Worm (Caenorhabditis elegans) whole organism, L3 larva: ENCODE data around the gene mcu-1.

Source experiments
- R02D3.7 ChIP-seq: fragments of 150-350 bp; optimal IDR thresholded peaks from 2 replicates; lab custom pipeline; 2014; ENCODE audit warnings: missing biosample characterization, missing genetic modification characterization
- ZK546.5 ChIP-seq: sonication (generic microtip); optimal IDR thresholded peaks from 2 replicates; lab custom pipeline; 2017; ENCODE audit warnings: missing biosample characterization, missing genetic modification characterization
- aly-2 ChIP-seq: fragments of 150-350 bp; optimal IDR thresholded peaks from 2 replicates; lab custom pipeline; 2014; ENCODE audit warnings: missing biosample characterization, missing genetic modification characterization
- ama-1 ChIP-seq: fragments of 150-350 bp; optimal IDR thresholded peaks from 2 replicates; lab custom pipeline; 2018
- ceh-16 ChIP-seq: sonication (generic microtip); optimal IDR thresholded peaks from 2 replicates; lab custom pipeline; 2017; ENCODE audit warnings: missing biosample characterization, missing genetic modification characterization
- ceh-28 ChIP-seq: fragments of 150-350 bp; optimal IDR thresholded peaks from 2 replicates; lab custom pipeline; 2014; ENCODE audit warnings: missing biosample characterization, missing genetic modification reagents, missing genetic modification characterization
- ceh-82 ChIP-seq: fragments of 150-350 bp; optimal IDR thresholded peaks from 2 replicates; lab custom pipeline; 2014; ENCODE audit warnings: missing biosample characterization, missing genetic modification characterization
- ceh-9 ChIP-seq: sonication (generic microtip); optimal IDR thresholded peaks from 2 replicates; lab custom pipeline; 2018; ENCODE audit warnings: missing biosample characterization, missing genetic modification characterization
- daf-12 ChIP-seq: fragments of 150-350 bp; optimal IDR thresholded peaks from 2 replicates; lab custom pipeline; 2014; ENCODE audit warnings: missing biosample characterization, missing genetic modification reagents, missing genetic modification characterization
- egl-27 ChIP-seq: sonication (generic microtip); optimal IDR thresholded peaks from 4 replicates; lab custom pipeline; 2017; ENCODE audit warnings: missing biosample characterization, missing genetic modification reagents, missing genetic modification characterization
- egl-5 ChIP-seq: fragments of 150-350 bp; optimal IDR thresholded peaks from 2 replicates; lab custom pipeline; 2017; ENCODE audit warnings: missing biosample characterization, missing genetic modification reagents, missing genetic modification characterization, inconsistent platforms
- elt-1 ChIP-seq: fragments of 150-350 bp; optimal IDR thresholded peaks from 2 replicates; lab custom pipeline; 2014; ENCODE audit warnings: missing biosample characterization, missing genetic modification characterization
- elt-2 ChIP-seq: sonication (generic microtip); optimal IDR thresholded peaks from 2 replicates; lab custom pipeline; 2016; ENCODE audit warnings: missing genetic modification reagents, mild to moderate bottlenecking, missing genetic modification characterization, missing compliant biosample characterization
- elt-3 ChIP-seq, 3 experiments: fragments of 150-350 bp in 1 of 3; sonication (generic microtip) in 2 of 3; optimal IDR thresholded peaks; 2 replicates in 2 of 3; 4 replicates in 1 of 3; lab custom pipeline; 2014 to 2017; ENCODE audit warnings: missing biosample characterization in 3 of 3, missing genetic modification characterization in 3 of 3
- eor-1 ChIP-seq, 2 experiments: fragments of 150-350 bp; optimal IDR thresholded peaks; 2 replicates each; lab custom pipeline; 2014 to 2018; ENCODE audit warnings: missing biosample characterization in 2 of 2, missing genetic modification characterization in 2 of 2
- fkh-10 ChIP-seq: sonication (generic microtip); optimal IDR thresholded peaks from 2 replicates; lab custom pipeline; 2017; ENCODE audit warnings: missing biosample characterization, missing genetic modification reagents, missing genetic modification characterization
- fkh-2 ChIP-seq: fragments of 150-350 bp; optimal IDR thresholded peaks from 2 replicates; lab custom pipeline; 2014; ENCODE audit warnings: missing biosample characterization, missing genetic modification reagents, missing genetic modification characterization
- fos-1 ChIP-seq: fragments of 150-350 bp; optimal IDR thresholded peaks from 2 replicates; lab custom pipeline; 2014; ENCODE audit warnings: missing biosample characterization, missing genetic modification characterization
- hmg-11 ChIP-seq: sonication (generic microtip); optimal IDR thresholded peaks from 2 replicates; lab custom pipeline; 2016; ENCODE audit warnings: missing genetic modification characterization, missing compliant biosample characterization
- jun-1 ChIP-seq: fragments of 150-350 bp; optimal IDR thresholded peaks from 2 replicates; lab custom pipeline; 2014; ENCODE audit warnings: missing biosample characterization, missing genetic modification reagents, missing genetic modification characterization
- lin-15B ChIP-seq: fragments of 150-350 bp; optimal IDR thresholded peaks from 2 replicates; lab custom pipeline; 2014; ENCODE audit warnings: missing biosample characterization, missing genetic modification characterization
- lin-39 ChIP-seq: fragments of 150-350 bp; optimal IDR thresholded peaks from 2 replicates; lab custom pipeline; 2018; ENCODE audit warnings: missing biosample characterization, missing genetic modification reagents, missing genetic modification characterization
- lsy-12 ChIP-seq: sonication (generic microtip); optimal IDR thresholded peaks from 2 replicates; lab custom pipeline; 2016; ENCODE audit warnings: mild to moderate bottlenecking, missing genetic modification characterization, missing compliant biosample characterization
- mdl-1 ChIP-seq: fragments of 150-350 bp; optimal IDR thresholded peaks from 2 replicates; lab custom pipeline; 2014; ENCODE audit warnings: missing biosample characterization, missing genetic modification characterization
- mml-1 ChIP-seq: fragments of 150-350 bp; sonication (generic microtip); optimal IDR thresholded peaks from 3 replicates; lab custom pipeline; 2014; ENCODE audit warnings: missing biosample characterization, missing genetic modification characterization
- nfya-1 ChIP-seq: sonication (generic microtip); optimal IDR thresholded peaks from 2 replicates; lab custom pipeline; 2017; ENCODE audit warnings: missing genetic modification characterization, mild to moderate bottlenecking, missing compliant biosample characterization, antibody characterized with exemption, moderate library complexity; ENCODE audit not compliant: insufficient read depth
- nhr-11 ChIP-seq: fragments of 150-350 bp; optimal IDR thresholded peaks from 2 replicates; lab custom pipeline; 2014; ENCODE audit warnings: missing biosample characterization, missing genetic modification characterization
- nhr-12 ChIP-seq: fragments of 150-350 bp; optimal IDR thresholded peaks from 2 replicates; lab custom pipeline; 2014; ENCODE audit warnings: missing biosample characterization, missing genetic modification characterization
- nhr-23 ChIP-seq: fragments of 150-350 bp; optimal IDR thresholded peaks from 2 replicates; lab custom pipeline; 2014; ENCODE audit warnings: missing biosample characterization, missing genetic modification reagents, missing genetic modification characterization
- nhr-237 ChIP-seq: fragments of 150-350 bp; optimal IDR thresholded peaks from 2 replicates; lab custom pipeline; 2014; ENCODE audit warnings: missing biosample characterization, missing genetic modification characterization
- nhr-25 ChIP-seq: sonication (generic microtip); optimal IDR thresholded peaks from 2 replicates; lab custom pipeline; 2017; ENCODE audit warnings: missing biosample characterization, missing genetic modification characterization
- nhr-28 ChIP-seq: fragments of 150-350 bp; optimal IDR thresholded peaks from 2 replicates; lab custom pipeline; 2014; ENCODE audit warnings: missing biosample characterization, missing genetic modification characterization
- nhr-43 ChIP-seq: sonication (generic microtip); optimal IDR thresholded peaks from 2 replicates; lab custom pipeline; 2016; ENCODE audit warnings: mild to moderate bottlenecking, missing genetic modification characterization, missing compliant biosample characterization; ENCODE audit not compliant: poor library complexity, severe bottlenecking
- nhr-67 ChIP-seq: fragments of 150-350 bp; optimal IDR thresholded peaks from 2 replicates; lab custom pipeline; 2014; ENCODE audit warnings: missing biosample characterization, missing genetic modification characterization
- nhr-76 ChIP-seq: fragments of 150-350 bp; sonication (generic microtip); optimal IDR thresholded peaks from 5 replicates; lab custom pipeline; 2014; ENCODE audit warnings: missing biosample characterization, missing genetic modification characterization
- nhr-77 ChIP-seq: fragments of 150-350 bp; optimal IDR thresholded peaks from 2 replicates; lab custom pipeline; 2014; ENCODE audit warnings: missing biosample characterization, missing genetic modification characterization
- pha-4 ChIP-seq: fragments of 150-350 bp; optimal IDR thresholded peaks from 2 replicates; lab custom pipeline; 2014; ENCODE audit warnings: missing biosample characterization, missing genetic modification reagents, missing genetic modification characterization
- pqm-1 ChIP-seq: fragments of 150-350 bp; optimal IDR thresholded peaks from 2 replicates; lab custom pipeline; 2017; ENCODE audit warnings: missing biosample characterization, missing genetic modification characterization, inconsistent platforms
- sea-2 ChIP-seq: fragments of 150-350 bp; sonication (generic microtip); optimal IDR thresholded peaks from 4 replicates; lab custom pipeline; 2014; ENCODE audit warnings: missing biosample characterization, missing genetic modification reagents, missing genetic modification characterization
- skn-1 ChIP-seq: fragments of 150-350 bp; optimal IDR thresholded peaks from 2 replicates; lab custom pipeline; 2014; ENCODE audit warnings: missing biosample characterization, missing genetic modification characterization
- snpc-4 ChIP-seq: fragments of 150-350 bp; optimal IDR thresholded peaks from 2 replicates; lab custom pipeline; 2014; ENCODE audit warnings: missing biosample characterization, missing genetic modification characterization
- tbx-2 ChIP-seq: sonication (generic microtip); optimal IDR thresholded peaks from 2 replicates; lab custom pipeline; 2016; ENCODE audit warnings: mild to moderate bottlenecking, missing genetic modification characterization, missing compliant biosample characterization
- unc-39 ChIP-seq: sonication (generic microtip); optimal IDR thresholded peaks from 4 replicates; lab custom pipeline; 2017; ENCODE audit warnings: missing biosample characterization, missing genetic modification characterization
- unc-62 ChIP-seq: fragments of 150-350 bp; sonication (generic microtip); optimal IDR thresholded peaks from 4 replicates; lab custom pipeline; 2014; ENCODE audit warnings: missing biosample characterization, missing genetic modification reagents, missing genetic modification characterization
- zag-1 ChIP-seq: fragments of 150-350 bp; optimal IDR thresholded peaks from 2 replicates; lab custom pipeline; 2014; ENCODE audit warnings: missing biosample characterization, missing genetic modification characterization
- ztf-11 ChIP-seq: fragments of 150-350 bp; optimal IDR thresholded peaks from 2 replicates; lab custom pipeline; 2014; ENCODE audit warnings: missing biosample characterization, missing genetic modification characterization
- ztf-4 ChIP-seq: fragments of 150-350 bp; optimal IDR thresholded peaks from 2 replicates; lab custom pipeline; 2014; ENCODE audit warnings: missing biosample characterization, missing genetic modification characterization

Gene mcu-1

DNA sequence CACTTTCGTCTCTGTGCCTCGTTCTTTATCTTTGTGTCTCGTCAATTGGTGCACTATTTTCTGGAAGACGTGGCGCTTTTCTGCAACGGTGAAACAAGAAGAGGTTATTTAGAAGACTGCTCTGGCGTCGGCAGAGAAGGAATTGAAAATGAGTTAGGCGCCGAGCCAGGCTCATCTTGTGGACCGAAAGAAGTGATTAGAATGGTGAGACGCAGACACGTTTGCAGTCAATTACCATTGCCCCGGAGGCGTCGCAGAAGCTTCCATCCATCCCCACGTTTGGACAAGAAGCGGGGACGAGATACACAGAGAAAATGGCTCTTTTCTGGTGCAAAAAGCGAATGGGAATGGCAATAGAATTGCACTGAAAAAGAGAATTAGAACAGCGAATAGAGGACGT lies 20.9 kb upstream of the mcu-1 start:
- TF ChIP-seq hmg-11, result peak; percentile 33
- TF ChIP-seq unc-39 (tag; lab: Kevin White, UChicago), result no peak
- TF ChIP-seq nhr-28 (tag; lab: Kevin White, UChicago), result no peak
- no peak for TF ChIP-seq R02D3.7 (tag; lab: Kevin White, UChicago)
- TF ChIP-seq unc-62 (GFP tag; lab: Kevin White, UChicago), result no peak
- TF ChIP-seq snpc-4 (tag; lab: Kevin White, UChicago), result no peak
- TF ChIP-seq nhr-76 (tag; lab: Kevin White, UChicago), result no peak
- no peak for TF ChIP-seq nhr-67 (tag; lab: Kevin White, UChicago)
- no peak for TF ChIP-seq aly-2 (tag; lab: Kevin White, UChicago)
- TF ChIP-seq ceh-16 (tag; lab: Kevin White, UChicago), result no peak
- no peak for TF ChIP-seq nhr-43 (tag; lab: Kevin White, UChicago)
- peak; percentile 61 for TF ChIP-seq nfya-1 (tag; lab: Kevin White, UChicago)
- no peak for TF ChIP-seq tbx-2
- no peak for TF ChIP-seq ztf-11 (tag; lab: Kevin White, UChicago)
- no peak for TF ChIP-seq fkh-2 (tag; lab: Kevin White, UChicago)
- TF ChIP-seq lsy-12 (tag; lab: Kevin White, UChicago), result no peak
- no peak for TF ChIP-seq nhr-12 (tag; lab: Kevin White, UChicago)
- no peak for TF ChIP-seq ama-1
- TF ChIP-seq lin-39 (tag; lab: Kevin White, UChicago), result peak; percentile 85
- no peak for TF ChIP-seq ceh-28 (tag; lab: Kevin White, UChicago)
- no peak for TF ChIP-seq ztf-4 (tag; lab: Kevin White, UChicago)
- no peak for TF ChIP-seq mdl-1 (tag; lab: Kevin White, UChicago)

DNA sequence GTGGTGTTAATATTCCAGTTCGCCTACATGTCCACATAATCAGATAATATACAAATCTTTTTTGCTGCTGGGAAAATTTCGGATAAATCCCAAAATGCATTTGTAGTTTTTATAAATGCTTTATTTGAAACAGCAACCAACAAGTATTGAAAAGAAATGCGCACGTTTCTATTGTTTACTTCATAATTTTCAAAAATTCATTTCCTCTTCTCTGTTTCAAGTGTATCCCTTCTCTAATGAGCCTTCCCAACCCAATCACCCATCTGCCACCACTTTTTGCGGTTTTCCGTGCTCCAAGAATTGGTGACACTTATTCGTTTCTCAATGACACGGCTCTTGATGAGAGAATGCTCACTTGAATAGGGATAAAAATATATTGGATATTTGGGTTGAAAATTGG lies 15.7 kb upstream of the mcu-1 start:
- TF ChIP-seq snpc-4 (tag; lab: Kevin White, UChicago), result no peak
- TF ChIP-seq ceh-9 (tag; lab: Kevin White, UChicago), result no peak

DNA sequence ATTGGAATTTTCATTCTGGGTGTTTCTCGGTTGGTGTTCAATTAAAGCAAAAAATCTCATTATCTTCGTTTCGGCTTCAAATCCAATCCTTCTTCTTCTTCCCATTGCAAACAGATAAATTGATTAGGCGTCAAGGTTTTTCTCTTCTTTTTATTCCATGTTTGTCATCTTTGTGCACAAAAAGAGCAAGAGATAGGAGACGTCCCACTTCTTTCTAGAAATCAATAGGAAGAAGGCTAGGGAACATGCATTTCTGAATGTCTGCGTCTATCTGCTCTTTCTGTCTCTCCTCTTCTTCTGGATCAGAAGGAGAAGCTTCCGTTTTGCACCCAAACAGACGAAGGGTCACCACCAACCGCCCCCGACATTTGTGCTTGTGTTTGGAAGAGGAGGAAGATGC lies 13.9 kb upstream of the mcu-1 start:
- TF ChIP-seq elt-3 (tag; optimal IDR thresholded peaks at IDR 0.05; lab: Kevin White, UChicago) (no peak), fos-1 (tag; lab: Kevin White, UChicago) (no peak), nhr-25 (tag; lab: Kevin White, UChicago) (no peak), sea-2 (GFP tag; lab: Kevin White, UChicago) (peak; percentile 54), ceh-9 (tag; lab: Kevin White, UChicago) (no peak), unc-62 (GFP tag; lab: Kevin White, UChicago) (no peak), unc-39 (tag; lab: Kevin White, UChicago) (no peak), nhr-77 (tag; lab: Kevin White, UChicago) (no peak), nhr-67 (tag; lab: Kevin White, UChicago) (no peak), tbx-2 (peak; percentile 4), nhr-23 (tag; lab: Kevin White, UChicago) (no peak), ZK546.5 (no peak), mdl-1 (tag; lab: Kevin White, UChicago) (no peak), jun-1 (no peak), lin-15B (tag; lab: Kevin White, UChicago) (peak; percentile 35), zag-1 (no peak), skn-1 (tag; lab: Kevin White, UChicago) (no peak), nhr-11 (tag; lab: Kevin White, UChicago) (no peak), nhr-28 (tag; lab: Kevin White, UChicago) (no peak), nhr-237 (no peak), pqm-1 (no peak), fkh-10 (GFP tag; lab: Kevin White, UChicago) (peak; percentile 65), daf-12 (no peak), ceh-16 (tag; lab: Kevin White, UChicago) (no peak), mml-1 (no peak), elt-2 (tag; lab: Kevin White, UChicago) (no peak), snpc-4 (tag; lab: Kevin White, UChicago) (no peak), hmg-11 (peak; percentile 52), egl-27 (tag; lab: Kevin White, UChicago) (no peak), ama-1 (no peak), ceh-82 (tag; lab: Kevin White, UChicago) (no peak), elt-1 (tag; lab: Kevin White, UChicago) (no peak), nhr-43 (tag; lab: Kevin White, UChicago) (no peak), aly-2 (tag; lab: Kevin White, UChicago) (no peak), nfya-1 (tag; lab: Kevin White, UChicago) (peak; percentile 77), eor-1 (tag; optimal IDR thresholded peaks at IDR 0.05; lab: Kevin White, UChicago) (no peak), nhr-76 (tag; lab: Kevin White, UChicago) (no peak), ztf-11 (tag; lab: Kevin White, UChicago) (no peak), lin-39 (tag; lab: Kevin White, UChicago) (peak; percentile 72), lsy-12 (tag; lab: Kevin White, UChicago) (no peak), R02D3.7 (tag; lab: Kevin White, UChicago) (no peak), ceh-28 (tag; lab: Kevin White, UChicago) (peak; percentile 33), egl-5 (no peak), ztf-4 (tag; lab: Kevin White, UChicago) (no peak), fkh-2 (tag; lab: Kevin White, UChicago) (no peak), pha-4 (tag; lab: Kevin White, UChicago) (no peak)
